Fruit fly (Drosophila melanogaster): ENCODE results near the gene CG18766.

- TF ChIP-seq psq (optimal IDR thresholded peaks at IDR 0.05) (no peak), EcR (GFP tag; optimal IDR thresholded peaks at IDR 0.05) (no peak)
Observed at dm6 chr3R:27270379-27271266, 25.6 kb upstream of the CG18766 start.

All from whole organism.